Fruit fly (Drosophila melanogaster) Kc167 (cell line): ENCODE data around the gene HP1b.

Experiments
- Sin3A ChIP-seq: fragments of >200 bp; optimal IDR thresholded peaks from 2 replicates; lab custom pipeline; 2018; ENCODE audit warnings: missing external identifiers
- h ChIP-seq: fragments of >200 bp; optimal IDR thresholded peaks from 3 replicates; lab custom pipeline; 2018; ENCODE audit warnings: missing external identifiers
- psq ChIP-seq: fragments of >200 bp; optimal IDR thresholded peaks from 2 replicates; lab custom pipeline; 2017; ENCODE audit warnings: missing external identifiers

- TF ChIP-seq h (no peak), psq (lab: Kevin White, UChicago) (no peak), Sin3A (lab: Kevin White, UChicago) (no peak)
Measured at dm6 chrX:9108387-9108786, 27.5 kb downstream of the HP1b start, which contains the start of gene AP-1gamma.
